Fruit fly (Drosophila melanogaster) whole organism, embryonic: Measurements from ENCODE around the gene mRpS7.

Experiments
- Bteb2 ChIP-seq: fragments of 200-800 bp; sonication (Bioruptor generic); optimal IDR thresholded peaks from 2 replicates; lab custom pipeline; 2016; ENCODE audit warnings: missing biosample characterization, missing genetic modification characterization
- CG11085 ChIP-seq: fragments of 200-800 bp; sonication (Bioruptor generic); IDR thresholded peaks from 2 replicates; pipeline ENCODE4 v1.3.6; 2022; ENCODE audit warnings: missing biosample characterization, missing genetic modification characterization
- CG11456 ChIP-seq: fragments of 200-800 bp; sonication (Bioruptor generic); IDR thresholded peaks from 3 replicates; pipeline ENCODE4 v1.3.6; 2022; ENCODE audit warnings: missing biosample characterization, missing genetic modification characterization
- CG11560 ChIP-seq: fragments of 200-800 bp; sonication (Bioruptor generic); IDR thresholded peaks from 3 replicates; pipeline ENCODE4 v1.3.6; 2022; ENCODE audit warnings: missing biosample characterization, missing genetic modification characterization
- CG11696 ChIP-seq: fragments of 200-800 bp; sonication (Bioruptor generic); IDR thresholded peaks from 2 replicates; pipeline ENCODE4 v1.3.6; 2022; ENCODE audit warnings: missing biosample characterization, missing genetic modification characterization
- CG12236 ChIP-seq: fragments of 200-800 bp; sonication (Bioruptor generic); optimal IDR thresholded peaks from 2 replicates; lab custom pipeline; 2016; ENCODE audit warnings: missing biosample characterization, missing genetic modification characterization
- CG12744 ChIP-seq: fragments of 200-800 bp; sonication (Bioruptor generic); optimal IDR thresholded peaks from 2 replicates; lab custom pipeline; 2016; ENCODE audit warnings: missing biosample characterization, missing genetic modification characterization
- CG13424 ChIP-seq: fragments of 200-800 bp; sonication (Bioruptor generic); optimal IDR thresholded peaks from 2 replicates; lab custom pipeline; 2019; ENCODE audit warnings: missing biosample characterization, mild to moderate bottlenecking, missing genetic modification characterization, moderate library complexity
- CG15073 ChIP-seq: fragments of 200-800 bp; sonication (Bioruptor generic); optimal IDR thresholded peaks from 2 replicates; lab custom pipeline; 2016; ENCODE audit warnings: missing biosample characterization, missing genetic modification characterization
- CG15479 ChIP-seq: fragments of 200-800 bp; sonication (Bioruptor generic); optimal IDR thresholded peaks from 3 replicates; lab custom pipeline; 2019; ENCODE audit warnings: missing biosample characterization, mild to moderate bottlenecking, missing genetic modification characterization, moderate library complexity
- CG1647 ChIP-seq: fragments of 200-800 bp; sonication (Bioruptor generic); optimal IDR thresholded peaks from 3 replicates; lab custom pipeline; 2016; ENCODE audit warnings: missing biosample characterization, missing genetic modification characterization
- CG16863 ChIP-seq: fragments of 200-800 bp; sonication (Bioruptor generic); optimal IDR thresholded peaks from 3 replicates; lab custom pipeline; 2016; ENCODE audit warnings: missing biosample characterization, missing genetic modification characterization
- CG17359 ChIP-seq: fragments of 200-800 bp; sonication (Bioruptor generic); optimal IDR thresholded peaks from 3 replicates; lab custom pipeline; 2018; ENCODE audit warnings: missing biosample characterization, mild to moderate bottlenecking, missing genetic modification characterization, moderate library complexity
- CG17802 ChIP-seq: fragments of 200-800 bp; sonication (Bioruptor generic); optimal IDR thresholded peaks from 2 replicates; lab custom pipeline; 2018; ENCODE audit warnings: missing biosample characterization, mild to moderate bottlenecking, missing genetic modification characterization, moderate library complexity
- CG18011 ChIP-seq: fragments of 200-800 bp; sonication (Bioruptor generic); optimal IDR thresholded peaks from 2 replicates; lab custom pipeline; 2017; ENCODE audit warnings: missing biosample characterization, missing genetic modification characterization, mild to moderate bottlenecking, moderate library complexity, missing genotype
- CG18262 ChIP-seq: fragments of 200-800 bp; optimal IDR thresholded peaks from 3 replicates; lab custom pipeline; 2019; ENCODE audit warnings: missing biosample characterization, mild to moderate bottlenecking, missing genetic modification characterization, moderate library complexity
- CG2875 ChIP-seq: fragments of 200-800 bp; sonication (Bioruptor generic); optimal IDR thresholded peaks from 2 replicates; lab custom pipeline; 2017; ENCODE audit warnings: missing biosample characterization, mild to moderate bottlenecking, missing genetic modification characterization, missing genetic modification reagents
- CG30431 ChIP-seq: fragments of 200-800 bp; sonication (Bioruptor generic); optimal IDR thresholded peaks from 2 replicates; lab custom pipeline; 2017; ENCODE audit warnings: missing biosample characterization, missing genetic modification characterization
- CG3407 ChIP-seq: fragments of 200-800 bp; sonication (Bioruptor generic); optimal IDR thresholded peaks from 2 replicates; lab custom pipeline; 2018; ENCODE audit warnings: missing biosample characterization, mild to moderate bottlenecking, missing genetic modification characterization
- CG34224 ChIP-seq: fragments of 200-800 bp; sonication (Bioruptor generic); IDR thresholded peaks from 3 replicates; pipeline ENCODE4 v1.3.6; 2022; ENCODE audit warnings: missing biosample characterization, missing genetic modification characterization; ENCODE audit not compliant: partially characterized antibody
- CG4617 ChIP-seq: fragments of 200-800 bp; sonication (Bioruptor generic); optimal IDR thresholded peaks from 3 replicates; lab custom pipeline; 2016; ENCODE audit warnings: missing biosample characterization, missing genetic modification characterization, borderline replicate concordance
- CG6272 ChIP-seq: fragments of 200-800 bp; sonication (Bioruptor generic); IDR thresholded peaks from 2 replicates; pipeline ENCODE4 v1.3.6; 2022; ENCODE audit warnings: missing biosample characterization, missing genetic modification characterization
- D ChIP-seq, 2 experiments: fragments of 200-800 bp in 1 of 2; fragments of >200 bp in 1 of 2; sonication (Bioruptor generic) in 1 of 2; optimal IDR thresholded peaks; 2 replicates in 1 of 2; 3 replicates in 1 of 2; lab custom pipeline; 2017; ENCODE audit warnings: mild to moderate bottlenecking in 1 of 2, missing biosample characterization in 1 of 2, missing genetic modification characterization in 1 of 2, missing genetic modification reagents in 1 of 2
- Hr39 ChIP-seq: fragments of >200 bp; optimal IDR thresholded peaks from 2 replicates; lab custom pipeline; 2017
- Lim3 ChIP-seq: fragments of 200-800 bp; sonication (Bioruptor generic); IDR thresholded peaks from 2 replicates; pipeline ENCODE4 v1.3.6; 2022; ENCODE audit warnings: missing biosample characterization, missing genetic modification characterization
- MBD-R2 ChIP-seq: fragments of 200-800 bp; sonication (Bioruptor generic); IDR thresholded peaks from 2 replicates; pipeline ENCODE4 v1.3.6; 2022; ENCODE audit warnings: missing biosample characterization, missing genetic modification characterization
- Ptx1 ChIP-seq: fragments of 200-800 bp; sonication (Bioruptor generic); IDR thresholded peaks from 2 replicates; pipeline ENCODE4 v1.3.6; 2022; ENCODE audit warnings: missing biosample characterization, missing genetic modification characterization
- YL-1 ChIP-seq: fragments of 200-800 bp; sonication (Bioruptor generic); optimal IDR thresholded peaks from 3 replicates; lab custom pipeline; 2017; ENCODE audit warnings: missing biosample characterization, mild to moderate bottlenecking, missing genetic modification characterization
- bigmax ChIP-seq: fragments of 200-800 bp; sonication (Bioruptor generic); optimal IDR thresholded peaks from 2 replicates; lab custom pipeline; 2018; ENCODE audit warnings: missing biosample characterization, mild to moderate bottlenecking, missing genetic modification characterization
- btn ChIP-seq: fragments of 200-800 bp; sonication (Bioruptor generic); optimal IDR thresholded peaks from 2 replicates; lab custom pipeline; 2016; ENCODE audit warnings: missing biosample characterization, missing genetic modification characterization
- cg ChIP-seq: fragments of 200-800 bp; sonication (Bioruptor generic); optimal IDR thresholded peaks from 3 replicates; lab custom pipeline; 2019; ENCODE audit warnings: missing biosample characterization, mild to moderate bottlenecking, missing genetic modification characterization, moderate library complexity
- crol ChIP-seq: fragments of 200-800 bp; sonication (Bioruptor generic); IDR thresholded peaks from 2 replicates; pipeline ENCODE4 v1.3.6; 2022; ENCODE audit warnings: missing biosample characterization, missing genetic modification characterization
- fd64A ChIP-seq: fragments of 200-800 bp; sonication (Bioruptor generic); optimal IDR thresholded peaks from 3 replicates; lab custom pipeline; 2018; ENCODE audit warnings: missing biosample characterization, mild to moderate bottlenecking, missing genetic modification characterization
- ftz-f1 ChIP-seq: fragments of 200-800 bp; sonication (Bioruptor generic); optimal IDR thresholded peaks from 2 replicates; lab custom pipeline; 2016; ENCODE audit warnings: missing biosample characterization, missing genetic modification characterization
- gsb ChIP-seq: fragments of 200-800 bp; sonication (Bioruptor generic); IDR thresholded peaks from 2 replicates; pipeline ENCODE4 v1.3.6; 2022; ENCODE audit warnings: missing biosample characterization, missing genetic modification characterization
- her ChIP-seq: fragments of 200-800 bp; sonication (Bioruptor generic); optimal IDR thresholded peaks from 2 replicates; lab custom pipeline; 2016; ENCODE audit warnings: missing biosample characterization, missing genetic modification characterization
- kni ChIP-seq: fragments of 200-800 bp; sonication (Bioruptor generic); optimal IDR thresholded peaks from 3 replicates; lab custom pipeline; 2017; ENCODE audit warnings: mild to moderate bottlenecking, missing biosample characterization, missing genetic modification reagents, missing genetic modification characterization
- knrl ChIP-seq: fragments of 200-800 bp; sonication (Bioruptor generic); IDR thresholded peaks from 3 replicates; pipeline ENCODE4 v1.3.6; 2022; ENCODE audit warnings: missing biosample characterization, missing genetic modification characterization; ENCODE audit not compliant: partially characterized antibody
- lmd ChIP-seq: fragments of 200-800 bp; sonication (Bioruptor generic); IDR thresholded peaks from 2 replicates; pipeline ENCODE4 v1.3.6; 2022; ENCODE audit warnings: missing biosample characterization, missing genetic modification characterization
- mirr ChIP-seq: fragments of 200-800 bp; sonication (Bioruptor generic); optimal IDR thresholded peaks from 3 replicates; lab custom pipeline; 2018; ENCODE audit warnings: missing biosample characterization, mild to moderate bottlenecking, missing genetic modification characterization
- pho ChIP-seq: fragments of 200-800 bp; sonication (Bioruptor generic); optimal IDR thresholded peaks from 2 replicates; lab custom pipeline; 2016; ENCODE audit warnings: missing biosample characterization, missing genetic modification characterization
- pita ChIP-seq: fragments of 200-800 bp; sonication (Bioruptor generic); optimal IDR thresholded peaks from 2 replicates; lab custom pipeline; 2017; ENCODE audit warnings: missing biosample characterization, mild to moderate bottlenecking, missing genetic modification characterization
- psq ChIP-seq: fragments of 200-800 bp; sonication (Bioruptor generic); optimal IDR thresholded peaks from 2 replicates; lab custom pipeline; 2017; ENCODE audit warnings: missing biosample characterization, missing genetic modification characterization
- row ChIP-seq: fragments of 200-800 bp; sonication (Bioruptor generic); IDR thresholded peaks from 3 replicates; pipeline ENCODE4 v1.3.6; 2022; ENCODE audit warnings: missing biosample characterization, missing genetic modification characterization
- schlank ChIP-seq: fragments of 200-800 bp; sonication (Bioruptor generic); optimal IDR thresholded peaks from 2 replicates; lab custom pipeline; 2018; ENCODE audit warnings: missing biosample characterization, mild to moderate bottlenecking, missing genetic modification characterization
- sim ChIP-seq: fragments of 200-800 bp; sonication (Bioruptor generic); IDR thresholded peaks from 2 replicates; pipeline ENCODE4 v1.3.6; 2022; ENCODE audit warnings: missing biosample characterization, missing genetic modification characterization
- stc ChIP-seq: fragments of 200-800 bp; sonication (Bioruptor generic); IDR thresholded peaks from 2 replicates; pipeline ENCODE4 v1.3.6; 2022; ENCODE audit warnings: missing biosample characterization, missing genetic modification characterization
- tap ChIP-seq: fragments of 200-800 bp; optimal IDR thresholded peaks from 3 replicates; lab custom pipeline; 2019; ENCODE audit warnings: missing biosample characterization, mild to moderate bottlenecking, missing genetic modification characterization, moderate library complexity
- tx ChIP-seq: fragments of 200-800 bp; sonication (Bioruptor generic); optimal IDR thresholded peaks from 2 replicates; lab custom pipeline; 2016; ENCODE audit warnings: missing biosample characterization, missing genetic modification characterization
- vvl ChIP-seq: fragments of 200-800 bp; sonication (Bioruptor generic); IDR thresholded peaks from 2 replicates; pipeline ENCODE4 v1.3.6; 2022; ENCODE audit warnings: missing biosample characterization, missing genetic modification characterization
- zen2 ChIP-seq: fragments of 200-800 bp; sonication (Bioruptor generic); IDR thresholded peaks from 3 replicates; pipeline ENCODE4 v1.3.6; 2022; ENCODE audit warnings: missing biosample characterization, missing genetic modification characterization; ENCODE audit not compliant: partially characterized antibody

Gene mRpS7

dm6 chr2L:10396877-10397587 lies 10.6 kb downstream of the mRpS7 start (continued):
- TF ChIP-seq CG17359 (no peak), knrl (GFP tag; lab: Robert Waterston, UW) (no peak), Bteb2 (GFP tag; lab: Kevin White, UChicago) (no peak), CG6272 (GFP tag; lab: Robert Waterston, UW) (no peak), tap (tag; lab: Kevin White, UChicago) (no peak), CG11456 (GFP tag; lab: Robert Waterston, UW) (no peak), CG11085 (GFP tag; lab: Robert Waterston, UW) (no peak), psq (GFP tag; lab: Kevin White, UChicago) (no peak), row (GFP tag; lab: Robert Waterston, UW) (no peak), Lim3 (GFP tag; lab: Robert Waterston, UW) (no peak), her (GFP tag; lab: Kevin White, UChicago) (no peak), cg (GFP tag; lab: Kevin White, UChicago) (peak; percentile 84), CG15073 (GFP tag; lab: Kevin White, UChicago) (no peak), lmd (no peak), crol (GFP tag; lab: Robert Waterston, UW) (no peak), CG1647 (no peak), CG12236 (GFP tag; lab: Kevin White, UChicago) (no peak), CG3407 (GFP tag; lab: Kevin White, UChicago) (no peak), fd64A (GFP tag; lab: Kevin White, UChicago) (no peak), CG4617 (GFP tag; lab: Kevin White, UChicago) (peak; percentile 17), vvl (GFP tag; lab: Robert Waterston, UW) (no peak), schlank (tag; lab: Kevin White, UChicago) (no peak), CG30431 (GFP tag; lab: Kevin White, UChicago) (no peak), YL-1 (peak; percentile 17), CG18011 (GFP tag; lab: Kevin White, UChicago) (no peak), tx (no peak), CG16863 (no peak), gsb (GFP tag; lab: Robert Waterston, UW) (no peak), ftz-f1 (GFP tag; lab: Kevin White, UChicago) (no peak), CG11696 (GFP tag; lab: Robert Waterston, UW) (no peak), CG17802 (no peak), kni (GFP tag; lab: Kevin White, UChicago) (peak; percentile 37), D (optimal IDR thresholded peaks at IDR 0.05; lab: Kevin White, UChicago) (no peak), D (GFP tag; optimal IDR thresholded peaks at IDR 0.05; lab: Kevin White, UChicago) (no peak), CG12744 (GFP tag; lab: Kevin White, UChicago) (no peak), MBD-R2 (no peak), CG11560 (tag; lab: Robert Waterston, UW) (no peak), CG15479 (GFP tag; lab: Kevin White, UChicago) (no peak), btn (no peak), bigmax (GFP tag; lab: Kevin White, UChicago) (no peak), Hr39 (no peak), CG18262 (no peak), zen2 (GFP tag; lab: Robert Waterston, UW) (no peak), Ptx1 (GFP tag; lab: Robert Waterston, UW) (no peak), pho (GFP tag; lab: Kevin White, UChicago) (no peak), CG34224 (GFP tag; lab: Robert Waterston, UW) (no peak), pita (GFP tag; lab: Kevin White, UChicago) (no peak), sim (GFP tag; lab: Robert Waterston, UW) (no peak), CG2875 (GFP tag; lab: Kevin White, UChicago) (no peak), stc (GFP tag; lab: Robert Waterston, UW) (no peak), CG13424 (no peak), mirr (GFP tag; lab: Kevin White, UChicago) (peak; percentile 13)
